Worm (Caenorhabditis elegans): ENCODE measurements around the gene rgs-1.

DNA sequence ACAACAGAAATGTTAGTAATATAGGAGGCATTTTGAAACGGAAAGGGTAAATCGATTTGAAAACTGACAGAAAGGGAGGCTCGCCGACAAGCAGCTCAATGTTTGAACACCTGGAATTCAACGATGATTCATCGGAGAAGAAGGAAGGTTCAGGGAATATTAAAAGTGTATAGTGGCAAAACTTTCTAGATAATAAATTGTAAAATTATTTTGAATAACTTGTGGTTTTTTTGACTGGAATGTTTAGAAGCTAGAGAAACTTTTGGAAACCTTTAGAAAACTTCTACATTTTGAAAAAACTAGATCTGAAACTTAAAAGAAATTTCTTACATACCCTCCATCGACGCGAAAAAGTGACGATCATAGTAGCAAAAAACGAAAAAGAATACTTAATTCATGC, 18.5 kb downstream of the rgs-1 start, which contains the start of gene pqn-8:
- TF ChIP-seq pag-3 (tag; optimal IDR thresholded peaks at IDR 0.05; ENCODE audit: borderline replicate concordance): no peak
- TF ChIP-seq F13H6.1 (tag; optimal IDR thresholded peaks at IDR 0.05): no peak
- TF ChIP-seq ahr-1 (tag; optimal IDR thresholded peaks at IDR 0.05): no peak
- no peak for TF ChIP-seq ama-1 (optimal IDR thresholded peaks at IDR 0.05)
- no peak for TF ChIP-seq sdc-2 (tag; optimal IDR thresholded peaks at IDR 0.05)
- TF ChIP-seq rnt-1 (tag; optimal IDR thresholded peaks at IDR 0.05): no peak
- TF ChIP-seq pqm-1 (tag; optimal IDR thresholded peaks at IDR 0.05): no peak
- TF ChIP-seq ztf-16 (tag; optimal IDR thresholded peaks at IDR 0.05): no peak
- TF ChIP-seq ceh-18 (tag; optimal IDR thresholded peaks at IDR 0.05): no peak
- TF ChIP-seq ceh-31 (tag; optimal IDR thresholded peaks at IDR 0.05): no peak
- no peak for TF ChIP-seq pha-4 (tag; optimal IDR thresholded peaks at IDR 0.05)
- TF ChIP-seq ceh-22 (tag; optimal IDR thresholded peaks at IDR 0.05): no peak
- TF ChIP-seq lin-11 (tag; optimal IDR thresholded peaks at IDR 0.05): no peak
- TF ChIP-seq nhr-11 (tag; optimal IDR thresholded peaks at IDR 0.05): no peak
